Worm (Caenorhabditis elegans) whole organism, L4/young adult: ENCODE data around the gene R02F2.10.

Experiments
- W03F9.2 ChIP-seq: fragments of 150-350 bp; optimal IDR thresholded peaks from 2 replicates; lab custom pipeline; 2014; ENCODE audit warnings: missing biosample characterization, missing genetic modification characterization
- dao-5 ChIP-seq: sonication (generic microtip); optimal IDR thresholded peaks from 2 replicates; lab custom pipeline; 2016; ENCODE audit warnings: missing genotype, missing genetic modification characterization, moderate library complexity, missing compliant biosample characterization
- him-1 ChIP-seq: sonication (generic microtip); optimal IDR thresholded peaks from 2 replicates; lab custom pipeline; 2016; ENCODE audit warnings: missing genotype, missing genetic modification reagents, missing genetic modification characterization, missing compliant biosample characterization

Gene R02F2.10

DNA sequence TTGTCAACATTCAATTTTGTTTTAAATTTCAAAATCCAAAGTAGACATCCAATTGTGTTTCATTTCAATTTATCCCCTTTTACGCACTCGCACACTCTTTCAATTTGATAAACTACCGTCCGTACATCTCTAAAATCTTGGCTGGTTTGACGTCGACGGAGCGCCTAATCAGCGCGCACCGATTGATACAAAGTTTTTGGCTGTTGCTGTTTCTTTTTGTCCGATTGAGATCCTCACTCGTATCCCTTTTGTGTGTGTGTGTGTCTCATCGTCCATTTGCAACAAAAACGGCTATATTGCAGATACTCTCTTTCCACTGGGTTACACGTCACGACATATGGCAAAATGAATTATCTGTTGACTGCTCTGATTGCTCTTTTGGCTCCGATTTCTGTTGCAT, 3.9 kb upstream of the R02F2.10 start, which contains the start of gene lon-1:
lon-1 (plus strand) TSS at position 301 of the 400 bp plus-strand sequence.
- TF ChIP-seq him-1 (tag; lab: Kevin White, UChicago) (no peak), dao-5 (tag; lab: Kevin White, UChicago) (no peak), W03F9.2 (tag; lab: Kevin White, UChicago) (no peak)

DNA sequence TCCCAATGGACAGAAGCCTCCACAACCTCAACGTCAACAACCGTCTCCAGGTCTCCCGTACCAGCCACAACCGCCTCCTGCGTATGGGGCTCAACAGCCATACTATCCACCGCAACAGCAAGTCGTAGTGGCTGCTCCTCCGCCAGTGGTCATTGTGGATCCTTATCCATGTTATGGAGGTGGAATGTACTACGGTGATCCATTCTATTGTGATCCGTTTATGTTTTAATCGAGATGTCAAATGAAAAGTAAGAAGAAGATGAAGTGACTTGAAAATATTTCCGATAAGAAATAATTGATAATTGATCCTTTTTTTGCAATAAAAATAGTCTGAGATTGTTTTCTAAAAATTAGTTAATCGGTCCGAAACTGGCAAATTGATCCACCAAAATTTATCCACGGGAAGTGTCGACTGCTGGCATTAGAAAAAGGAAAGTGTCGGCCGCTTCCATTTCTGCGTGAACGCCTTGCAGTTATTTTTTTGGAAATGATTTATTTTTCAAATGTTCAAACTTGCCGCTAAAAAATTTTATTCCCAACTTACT, 785 bp downstream of the R02F2.10 start, which contains the start of the genes R02F2.6 and R02F2.5:
R02F2.6 (minus strand) TSS at position 101 of the 545 bp plus-strand sequence.
R02F2.5 (plus strand) TSS at position 495 of the 545 bp plus-strand sequence.
- TF ChIP-seq dao-5 (tag; lab: Kevin White, UChicago) (no peak), him-1 (tag; lab: Kevin White, UChicago) (no peak), W03F9.2 (tag; lab: Kevin White, UChicago) (no peak)

DNA sequence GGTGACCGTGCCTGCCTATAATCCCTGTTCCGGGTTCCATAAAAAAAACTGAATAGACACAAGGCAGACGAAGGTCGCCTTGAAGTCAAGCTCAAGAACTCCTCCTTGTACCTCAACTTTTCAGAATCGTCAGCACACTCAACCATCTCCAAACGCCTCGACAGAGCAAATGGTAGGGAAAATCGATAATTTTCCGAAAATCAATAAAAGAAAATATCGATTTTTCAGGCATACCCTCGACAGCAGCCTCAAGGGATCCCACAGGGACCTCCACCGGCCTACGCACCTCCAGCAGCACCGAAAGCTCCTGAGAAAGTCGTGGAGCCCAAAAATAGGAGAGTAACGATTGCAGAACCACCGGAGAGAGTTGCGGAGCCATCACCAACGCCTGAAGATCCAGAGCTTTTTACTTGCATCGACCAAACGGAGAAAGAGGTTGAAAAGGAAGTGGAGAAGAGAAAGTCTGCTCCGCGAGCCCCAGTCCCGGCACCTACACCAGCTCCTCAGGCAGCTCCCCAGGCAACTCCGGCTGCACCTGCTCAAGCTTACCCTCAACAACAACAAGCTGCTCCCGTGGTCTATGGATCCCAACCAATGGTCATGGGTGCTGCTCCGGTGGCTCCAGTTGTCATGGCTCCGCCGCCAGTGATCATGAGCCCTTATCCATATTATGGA, 1.5 kb downstream of the R02F2.10 start:
- TF ChIP-seq him-1 (tag; lab: Kevin White, UChicago) (no peak), dao-5 (tag; lab: Kevin White, UChicago) (no peak), W03F9.2 (tag; lab: Kevin White, UChicago) (no peak)

DNA sequence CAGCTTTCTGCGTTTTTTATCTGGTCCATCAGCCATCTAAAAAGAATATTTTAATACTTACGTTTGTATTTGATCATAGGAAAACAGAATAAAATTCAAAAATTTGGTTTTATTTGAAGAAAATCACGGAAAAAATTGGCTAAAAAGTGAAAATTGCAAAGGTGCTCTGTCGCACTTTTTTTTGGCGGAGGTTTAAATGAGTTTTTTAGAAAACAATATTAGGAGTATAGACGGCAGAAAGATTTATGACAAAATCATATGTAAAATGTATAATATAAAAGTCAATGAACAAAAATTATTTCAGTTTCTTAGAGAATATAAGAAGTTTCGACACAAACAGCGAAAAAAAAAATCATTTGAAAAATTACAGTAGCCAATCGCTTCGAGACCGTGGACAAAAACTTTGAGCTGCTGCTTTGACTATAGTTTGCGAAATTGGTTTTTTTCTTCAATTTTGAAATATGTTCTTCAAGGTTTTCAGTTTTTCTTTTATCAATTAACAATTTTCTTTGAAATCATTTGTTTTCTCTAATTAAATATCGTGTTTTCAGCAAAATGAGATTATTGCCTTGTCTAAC, 5.7 kb downstream of the R02F2.10 start, which contains the start of the genes R02F2.7 and R02F2.4:
R02F2.7 (minus strand) TSS at position 36 of the 578 bp plus-strand sequence.
R02F2.4 (plus strand) TSS at position 552 of the 578 bp plus-strand sequence.
- TF ChIP-seq dao-5 (tag; lab: Kevin White, UChicago) (no peak), him-1 (tag; lab: Kevin White, UChicago) (no peak), W03F9.2 (tag; lab: Kevin White, UChicago) (no peak)

- TF ChIP-seq dao-5 (tag; lab: Kevin White, UChicago) (no peak), W03F9.2 (tag; lab: Kevin White, UChicago) (no peak), him-1 (tag; lab: Kevin White, UChicago) (no peak)
Measured at ce11 chrIII:5486345-5486744, 8.2 kb downstream of the R02F2.10 start.

DNA sequence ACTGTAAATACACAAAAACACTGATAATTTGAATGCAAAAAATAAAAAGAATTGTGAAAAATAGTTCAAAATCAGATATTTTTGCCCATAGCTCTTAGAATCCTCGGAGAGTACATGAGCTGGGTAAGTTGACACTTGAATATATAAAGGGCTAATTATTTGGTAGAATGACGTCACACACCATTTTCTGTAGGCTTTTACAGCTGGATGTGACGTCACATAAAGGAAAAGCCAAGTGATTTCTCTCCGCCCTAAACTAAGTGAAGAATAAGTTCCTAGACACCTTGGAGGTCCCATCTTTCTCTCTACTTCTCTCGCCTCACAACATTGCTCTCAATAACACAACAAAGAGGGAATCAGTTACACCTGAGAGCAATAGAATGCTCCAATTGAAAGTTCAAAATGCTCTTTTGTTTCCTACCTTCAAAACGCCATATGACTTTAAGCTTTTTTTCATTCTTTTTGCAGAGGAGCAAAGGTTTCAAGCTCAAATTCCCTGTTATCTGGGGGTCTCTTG, 9.0 kb downstream of the R02F2.10 start, which contains the start of gene osg-1:
osg-1 (plus strand) TSS at position 467 of the 517 bp plus-strand sequence.
- TF ChIP-seq dao-5 (tag; lab: Kevin White, UChicago): no peak
- TF ChIP-seq W03F9.2 (tag; lab: Kevin White, UChicago): no peak
- no peak for TF ChIP-seq him-1 (tag; lab: Kevin White, UChicago)

- TF ChIP-seq W03F9.2 (tag; lab: Kevin White, UChicago) (no peak), dao-5 (tag; lab: Kevin White, UChicago) (no peak), him-1 (tag; lab: Kevin White, UChicago) (no peak)
Measured at ce11 chrIII:5495168-5495567, 17.1 kb downstream of the R02F2.10 start, which contains the start of gene R02F2.8. Gene R02F2.8, minus strand, starts transcription at chrIII:5495268.

- TF ChIP-seq dao-5 (tag; lab: Kevin White, UChicago): no peak
- TF ChIP-seq him-1 (tag; lab: Kevin White, UChicago): no peak
- TF ChIP-seq W03F9.2 (tag; lab: Kevin White, UChicago): no peak
Measured at ce11 chrIII:5498973-5499372, 20.9 kb downstream of the R02F2.10 start, which contains the start of gene R02F2.9. Gene R02F2.9, plus strand, starts transcription at chrIII:5499190.

DNA sequence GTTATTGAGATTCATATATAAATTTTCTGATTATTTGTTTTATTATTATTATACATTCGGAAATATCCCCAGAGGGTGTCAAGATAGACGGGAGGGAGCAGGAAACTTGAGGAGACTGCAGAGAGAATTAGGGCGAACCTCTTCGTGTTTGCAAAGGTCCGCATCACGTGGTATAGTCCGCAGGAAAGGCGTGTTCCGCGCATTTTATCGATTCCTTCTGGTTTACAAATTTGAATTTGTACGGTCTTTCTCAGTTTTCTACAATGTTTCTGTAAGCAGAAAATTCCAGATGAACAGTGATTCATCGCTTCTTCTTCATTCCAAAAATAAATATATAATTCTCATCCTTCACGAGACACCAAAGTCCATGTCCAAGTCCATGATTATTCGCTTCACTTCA, 21.8 kb downstream of the R02F2.10 start:
- TF ChIP-seq him-1 (tag; lab: Kevin White, UChicago): no peak
- TF ChIP-seq W03F9.2 (tag; lab: Kevin White, UChicago): no peak
- no peak for TF ChIP-seq dao-5 (tag; lab: Kevin White, UChicago)

ce11 chrIII:5500732-5501131, 22.6 kb downstream of the R02F2.10 start:
- TF ChIP-seq dao-5 (tag; lab: Kevin White, UChicago) (no peak), him-1 (tag; lab: Kevin White, UChicago) (no peak), W03F9.2 (tag; lab: Kevin White, UChicago) (no peak)

DNA sequence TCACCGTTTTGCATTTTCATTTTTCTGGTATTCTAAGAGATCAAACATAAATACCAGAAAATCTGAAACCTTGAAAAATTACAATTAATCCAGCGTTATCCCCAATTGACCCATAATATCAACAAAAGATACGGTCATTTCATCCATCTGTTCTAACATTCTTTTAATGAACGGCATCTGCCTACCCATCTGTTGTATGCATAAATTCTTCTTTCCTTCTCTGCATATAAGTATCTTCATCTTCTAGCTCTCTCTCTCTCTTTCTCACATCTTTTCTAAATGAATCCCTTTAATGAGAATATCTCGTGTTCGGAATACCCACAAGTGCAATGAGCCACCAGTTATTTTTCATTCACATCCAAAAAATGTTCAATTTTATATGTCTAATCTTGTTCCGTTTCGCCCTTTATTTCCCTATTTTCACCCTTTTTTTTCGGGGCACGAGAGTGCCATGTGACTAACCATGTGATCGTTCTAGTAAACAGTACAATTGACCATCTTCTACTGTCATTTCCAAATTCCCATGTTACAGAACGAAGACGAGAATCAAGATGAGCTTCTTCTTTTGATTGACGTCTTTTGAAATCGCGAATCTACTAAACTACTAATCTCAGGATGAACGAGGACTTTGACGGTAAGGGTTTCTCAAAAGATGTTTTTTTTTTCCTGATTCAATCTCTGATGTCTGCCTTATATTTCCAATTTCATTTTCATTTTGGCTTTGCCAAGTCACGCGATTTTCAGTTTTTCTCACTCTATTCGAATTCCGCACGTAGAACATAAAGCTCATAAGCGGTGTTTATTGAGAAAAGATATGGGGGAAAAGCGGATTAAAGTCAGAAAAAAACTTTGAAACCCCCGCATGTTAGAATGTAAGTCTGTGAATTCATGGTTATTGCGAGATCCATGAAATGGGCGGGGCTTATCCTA, 23.5 kb downstream of the R02F2.10 start, which contains the start of gene R02F2.1:
R02F2.1 (plus strand) TSS at position 528 of the 930 bp plus-strand sequence.
- no peak for TF ChIP-seq W03F9.2 (tag; lab: Kevin White, UChicago)
- no peak for TF ChIP-seq him-1 (tag; lab: Kevin White, UChicago)
- TF ChIP-seq dao-5 (tag; lab: Kevin White, UChicago): no peak
